Fruit fly (Drosophila melanogaster) whole organism, wandering third instar larva: ENCODE data around the gene CG42846.

ENCODE experiments used
- Abd-B ChIP-seq: fragments of >200 bp; optimal IDR thresholded peaks from 2 replicates; lab custom pipeline; 2017; ENCODE audit warnings: missing biosample characterization, missing genetic modification characterization
- CG32264 ChIP-seq: fragments of 200-800 bp; sonication (Bioruptor generic); optimal IDR thresholded peaks from 2 replicates; lab custom pipeline; 2016; ENCODE audit warnings: missing biosample characterization, missing genetic modification characterization
- CrebA ChIP-seq: fragments of 200-800 bp; sonication (Bioruptor generic); optimal IDR thresholded peaks from 2 replicates; lab custom pipeline; 2016; ENCODE audit warnings: missing biosample characterization, mild to moderate bottlenecking, missing genetic modification characterization, borderline replicate concordance
- Dfd ChIP-seq: fragments of >200 bp; optimal IDR thresholded peaks from 2 replicates; lab custom pipeline; 2017; ENCODE audit warnings: missing biosample characterization, missing genetic modification characterization
- Dif ChIP-seq: fragments of 200-275, 200-300 bp; sonication (Bioruptor generic); optimal IDR thresholded peaks from 2 replicates; lab custom pipeline; 2018; ENCODE audit warnings: missing biosample characterization, missing genetic modification characterization; ENCODE audit not compliant: partially characterized antibody
- GATAd ChIP-seq: sonication (Bioruptor generic); optimal IDR thresholded peaks from 2 replicates; lab custom pipeline; 2016; ENCODE audit warnings: missing biosample characterization, missing genetic modification characterization
- HLH106 ChIP-seq: fragments of 200-800 bp; optimal IDR thresholded peaks from 3 replicates; lab custom pipeline; 2019; ENCODE audit warnings: missing biosample characterization, mild to moderate bottlenecking, missing genetic modification characterization, moderate library complexity
- Hnf4 ChIP-seq: fragments of 200-800 bp; sonication (Bioruptor generic); optimal IDR thresholded peaks from 2 replicates; lab custom pipeline; 2016; ENCODE audit warnings: missing biosample characterization, mild to moderate bottlenecking, missing genetic modification characterization
- Hr78 ChIP-seq: fragments of >200 bp; optimal IDR thresholded peaks from 2 replicates; lab custom pipeline; 2017; ENCODE audit warnings: missing biosample characterization, missing genetic modification characterization
- Hr83 ChIP-seq: fragments of 200-300 bp; sonication (Bioruptor generic); optimal IDR thresholded peaks from 2 replicates; lab custom pipeline; 2016; ENCODE audit warnings: missing biosample characterization, mild to moderate bottlenecking, missing genetic modification characterization, moderate library complexity; ENCODE audit not compliant: poor library complexity, severe bottlenecking
- Jra ChIP-seq: sonication (Bioruptor generic); optimal IDR thresholded peaks from 2 replicates; lab custom pipeline; 2016; ENCODE audit warnings: missing biosample characterization, missing genetic modification characterization
- Mio ChIP-seq: sonication (Bioruptor generic); optimal IDR thresholded peaks from 2 replicates; lab custom pipeline; 2016; ENCODE audit warnings: missing biosample characterization, missing genetic modification characterization
- Myc ChIP-seq: fragments of >200 bp; optimal IDR thresholded peaks from 2 replicates; lab custom pipeline; 2017
- N ChIP-seq: fragments of >200 bp; optimal IDR thresholded peaks from 2 replicates; lab custom pipeline; 2018; ENCODE audit warnings: missing biosample characterization, missing external identifiers, missing genetic modification characterization
- OdsH ChIP-seq: fragments of 200-800 bp; sonication (Bioruptor generic); optimal IDR thresholded peaks from 2 replicates; lab custom pipeline; 2016; ENCODE audit warnings: missing biosample characterization, mild to moderate bottlenecking, missing genetic modification characterization
- Rel ChIP-seq, 2 experiments: fragments of 200-800 bp; sonication (Bioruptor generic) in 1 of 2; optimal IDR thresholded peaks; 2 replicates in 1 of 2; 3 replicates in 1 of 2; lab custom pipeline; 2016 to 2019; ENCODE audit warnings: mild to moderate bottlenecking in 2 of 2, missing biosample characterization in 2 of 2, missing genetic modification characterization in 2 of 2, moderate library complexity in 1 of 2
- Sp1 ChIP-seq: fragments of 200-800 bp; sonication (Bioruptor generic); optimal IDR thresholded peaks from 3 replicates; lab custom pipeline; 2019; ENCODE audit warnings: missing biosample characterization, mild to moderate bottlenecking, missing genetic modification characterization, moderate library complexity
- Vsx2 ChIP-seq: fragments of 200-300, 225-300 bp; sonication (Bioruptor generic); optimal IDR thresholded peaks from 2 replicates; lab custom pipeline; 2018; ENCODE audit warnings: missing biosample characterization, missing genetic modification characterization; ENCODE audit not compliant: partially characterized antibody
- br ChIP-seq: fragments of 200-800 bp; sonication (Bioruptor generic); optimal IDR thresholded peaks from 2 replicates; lab custom pipeline; 2016; ENCODE audit warnings: missing biosample characterization, missing genetic modification characterization
- brk ChIP-seq: fragments of 200-800 bp; sonication (Bioruptor generic); optimal IDR thresholded peaks from 2 replicates; lab custom pipeline; 2016; ENCODE audit warnings: missing biosample characterization, mild to moderate bottlenecking, missing genetic modification characterization
- dl ChIP-seq, 2 experiments: fragments of 175-275, 200-275 bp in 1 of 2; fragments of 200-275 bp in 1 of 2; sonication (Bioruptor generic); optimal IDR thresholded peaks; lab custom pipeline; 2018; ENCODE audit warnings: mild to moderate bottlenecking in 2 of 2, missing biosample characterization in 2 of 2, missing genetic modification characterization in 2 of 2, moderate library complexity in 2 of 2; ENCODE audit not compliant: partially characterized antibody in 2 of 2, insufficient read depth in 1 of 2
- dmrt93B ChIP-seq: fragments of 200-800 bp; sonication (Bioruptor generic); optimal IDR thresholded peaks from 2 replicates; lab custom pipeline; 2018; ENCODE audit warnings: missing biosample characterization, mild to moderate bottlenecking, missing genetic modification characterization
- dsf ChIP-seq: sonication (Bioruptor generic); optimal IDR thresholded peaks from 2 replicates; lab custom pipeline; 2016; ENCODE audit warnings: missing biosample characterization, missing genetic modification characterization, borderline replicate concordance
- ey ChIP-seq: fragments of 200-800 bp; sonication (Bioruptor generic); optimal IDR thresholded peaks from 2 replicates; lab custom pipeline; 2016; ENCODE audit warnings: missing biosample characterization, missing genetic modification characterization
- foxo ChIP-seq, 2 experiments: fragments of 200-800 bp; sonication (Bioruptor generic); optimal IDR thresholded peaks; 2 replicates in 1 of 2; 3 replicates in 1 of 2; lab custom pipeline; 2016 to 2017; ENCODE audit warnings: missing biosample characterization in 2 of 2, missing genetic modification characterization in 2 of 2
- fru ChIP-seq: fragments of 200-800 bp; sonication (Bioruptor generic); optimal IDR thresholded peaks from 3 replicates; lab custom pipeline; 2016; ENCODE audit warnings: missing biosample characterization, mild to moderate bottlenecking, missing genetic modification characterization
- h ChIP-seq: fragments of 200-800 bp; sonication (Bioruptor generic); optimal IDR thresholded peaks from 3 replicates; lab custom pipeline; 2016; ENCODE audit warnings: missing biosample characterization, mild to moderate bottlenecking, missing genetic modification characterization
- jim ChIP-seq: fragments of 175-275, 200-325 bp; sonication (Bioruptor generic); optimal IDR thresholded peaks from 2 replicates; lab custom pipeline; 2016; ENCODE audit warnings: missing biosample characterization, mild to moderate bottlenecking, missing genetic modification characterization
- lola ChIP-seq: fragments of >200 bp; optimal IDR thresholded peaks from 2 replicates; lab custom pipeline; 2017; ENCODE audit warnings: missing biosample characterization, missing genetic modification characterization
- pan ChIP-seq: fragments of >200 bp; optimal IDR thresholded peaks from 2 replicates; lab custom pipeline; 2017
- psq ChIP-seq: fragments of 200-800 bp; sonication (Bioruptor generic); optimal IDR thresholded peaks from 3 replicates; lab custom pipeline; 2017; ENCODE audit warnings: missing biosample characterization, mild to moderate bottlenecking, missing genetic modification characterization, moderate library complexity
- rgr ChIP-seq: fragments of 200-800 bp; sonication (Bioruptor generic); optimal IDR thresholded peaks from 3 replicates; lab custom pipeline; 2016; ENCODE audit warnings: missing biosample characterization, mild to moderate bottlenecking, missing genetic modification characterization
- sv ChIP-seq: fragments of 200-800 bp; sonication (Bioruptor generic); optimal IDR thresholded peaks from 3 replicates; lab custom pipeline; 2016; ENCODE audit warnings: missing biosample characterization, missing genetic modification characterization
- usp ChIP-seq: fragments of >200 bp; optimal IDR thresholded peaks from 2 replicates; lab custom pipeline; 2017; ENCODE audit warnings: missing biosample characterization, missing genetic modification characterization

CG42846 gene

DNA sequence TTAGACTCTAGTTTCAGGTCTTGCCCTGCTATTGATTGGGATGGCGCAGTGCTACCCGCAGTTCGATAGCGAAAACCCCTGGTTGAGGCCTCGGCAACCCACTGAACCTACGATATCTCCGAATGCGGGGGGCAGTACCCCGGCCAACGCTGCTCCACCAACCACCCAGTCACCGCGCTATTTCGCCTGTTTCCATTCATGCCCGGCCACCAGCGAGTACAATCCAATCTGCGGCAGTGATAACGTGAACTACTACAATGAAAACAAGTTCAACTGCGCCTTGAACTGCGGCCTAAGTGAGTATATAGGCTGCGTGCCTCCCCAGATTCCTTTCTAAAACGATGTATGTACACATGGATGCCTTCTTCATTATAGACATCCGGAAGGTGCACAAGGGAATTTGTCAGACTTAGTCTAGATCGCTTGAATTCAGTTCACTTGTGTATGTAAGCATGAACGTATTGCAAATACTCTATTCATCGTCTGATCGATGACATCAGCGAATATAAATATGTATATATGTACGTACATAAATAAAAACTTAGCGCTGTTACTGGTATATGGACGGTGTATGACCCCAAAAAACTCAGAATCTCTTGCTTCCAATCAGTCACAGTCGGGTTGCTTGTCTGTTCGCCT, 13.8 kb downstream of the CG42846 start, which contains the start of gene CG13877:
CG13877 (plus strand) TSS at position 589 of the 639 bp plus-strand sequence.
- TF ChIP-seq Hr78, result no peak
- TF ChIP-seq OdsH, result no peak
- TF ChIP-seq Sp1 (GFP tag; lab: Kevin White, UChicago), result no peak
- TF ChIP-seq N (GFP tag; lab: Kevin White, UChicago), result no peak
- no peak for TF ChIP-seq Abd-B (GFP tag; lab: Kevin White, UChicago)
- TF ChIP-seq pan (lab: Kevin White, UChicago), result no peak
- no peak for TF ChIP-seq dl (GFP tag; optimal IDR thresholded peaks at IDR 0.05; lab: Kevin White, UChicago; ENCODE audit: insufficient read depth in 1 of 2, partially characterized antibody in 2 of 2)

DNA sequence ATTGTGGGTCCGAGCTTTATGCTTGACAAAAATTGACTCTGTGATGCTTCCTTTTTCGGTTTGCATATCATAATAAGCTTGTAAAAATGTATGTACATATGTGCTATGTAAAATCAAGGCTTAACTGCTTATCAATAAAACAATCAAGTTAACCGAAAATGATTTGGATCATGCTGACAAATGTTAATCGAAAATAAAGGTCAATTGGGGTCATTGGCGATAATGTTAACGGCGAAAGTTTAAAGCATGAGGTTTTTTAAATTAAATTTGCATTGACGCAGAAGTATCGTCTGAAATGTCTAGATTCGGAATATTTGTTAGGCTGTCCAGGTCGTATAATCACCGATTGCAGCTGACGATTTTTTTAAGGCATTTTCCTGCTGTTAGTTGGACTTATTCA, 15.1 kb downstream of the CG42846 start, which contains the start of gene Kaz1-ORFB:
Kaz1-ORFB (plus strand) TSS at position 301 of the 400 bp plus-strand sequence.
- TF ChIP-seq Hr78 (no peak), Sp1 (GFP tag; lab: Kevin White, UChicago) (no peak), Dfd (GFP tag; lab: Kevin White, UChicago) (no peak), Myc (lab: Kevin White, UChicago) (no peak), OdsH (no peak), br (no peak), ey (GFP tag; lab: Kevin White, UChicago) (no peak), h (no peak), CG32264 (GFP tag; lab: Kevin White, UChicago) (no peak), Hnf4 (GFP tag; lab: Kevin White, UChicago) (no peak), pan (lab: Kevin White, UChicago) (no peak), brk (GFP tag; lab: Kevin White, UChicago) (no peak), sv (GFP tag; lab: Kevin White, UChicago) (no peak), dmrt93B (no peak), jim (GFP tag; lab: Kevin White, UChicago) (no peak), dl (GFP tag; optimal IDR thresholded peaks at IDR 0.05; lab: Kevin White, UChicago; ENCODE audit: insufficient read depth in 1 of 2, partially characterized antibody in 2 of 2) (no peak), lola (no peak), GATAd (GFP tag; lab: Kevin White, UChicago) (no peak)

DNA sequence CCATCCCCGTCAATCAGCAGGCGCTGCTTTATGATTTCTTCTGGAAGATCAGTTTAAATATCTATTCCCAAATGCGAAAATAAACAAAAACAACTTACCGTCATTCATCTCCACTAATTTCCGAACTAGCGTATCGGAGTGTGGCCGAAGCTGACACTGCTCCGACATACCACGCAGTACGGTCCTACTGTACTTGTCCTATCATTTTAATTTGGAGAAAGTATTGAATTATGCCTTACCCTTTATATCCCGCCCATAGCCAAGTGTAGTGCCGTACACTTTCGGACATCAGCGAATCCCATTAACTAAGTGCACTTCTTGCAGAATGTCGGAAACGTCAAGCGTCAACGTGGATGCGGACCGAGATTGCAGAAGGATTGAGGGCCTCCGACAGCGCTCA, 18.9 kb downstream of the CG42846 start, which contains the start of the genes thoc7 and Dis3l2:
thoc7 (minus strand) TSS at position 168 of the 400 bp plus-strand sequence.
Dis3l2 (plus strand) TSS at position 190 of the 400 bp plus-strand sequence.
- TF ChIP-seq jim (GFP tag; lab: Kevin White, UChicago) (no peak), Vsx2 (GFP tag; lab: Kevin White, UChicago) (no peak), Abd-B (GFP tag; lab: Kevin White, UChicago) (no peak), pan (lab: Kevin White, UChicago) (no peak), GATAd (GFP tag; lab: Kevin White, UChicago) (no peak), Hr78 (no peak), CG32264 (GFP tag; lab: Kevin White, UChicago) (no peak), N (GFP tag; lab: Kevin White, UChicago) (no peak), lola (no peak), usp (GFP tag; lab: Kevin White, UChicago) (no peak), dl (GFP tag; optimal IDR thresholded peaks at IDR 0.05; lab: Kevin White, UChicago; ENCODE audit: insufficient read depth in 1 of 2, partially characterized antibody in 2 of 2) (no peak), Jra (GFP tag; lab: Kevin White, UChicago) (no peak)
- TF ChIP-seq, all 38 proteins: peak for 0

DNA sequence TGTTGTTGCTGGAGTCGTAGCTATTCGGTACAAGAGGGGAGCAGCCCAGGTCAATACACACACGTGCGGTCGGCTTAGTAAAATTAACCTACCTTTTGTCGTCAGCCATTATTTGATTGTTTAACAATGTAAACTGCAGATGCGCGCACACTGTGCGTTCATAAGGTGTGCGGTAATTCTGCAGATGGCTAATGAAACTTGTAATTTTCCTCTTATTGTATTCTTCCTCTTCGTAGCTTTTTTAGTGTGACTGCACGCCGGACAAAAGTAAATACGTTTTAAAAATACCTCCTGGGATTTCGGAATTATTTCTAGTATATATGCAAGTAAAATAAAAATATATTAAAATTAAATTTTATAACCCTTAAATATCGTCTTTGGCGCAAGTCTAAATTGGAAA, 20.2 kb downstream of the CG42846 start, which contains the start of gene Prp4k:
Prp4k (minus strand) TSS at position 258 of the 400 bp plus-strand sequence.
- TF ChIP-seq Rel (GFP tag; optimal IDR thresholded peaks at IDR 0.05; lab: Kevin White, UChicago) (no peak), Rel (tag; optimal IDR thresholded peaks at IDR 0.05; lab: Kevin White, UChicago) (peak; percentile 30), CG32264 (GFP tag; lab: Kevin White, UChicago) (no peak), psq (peak; percentile 21)

DNA sequence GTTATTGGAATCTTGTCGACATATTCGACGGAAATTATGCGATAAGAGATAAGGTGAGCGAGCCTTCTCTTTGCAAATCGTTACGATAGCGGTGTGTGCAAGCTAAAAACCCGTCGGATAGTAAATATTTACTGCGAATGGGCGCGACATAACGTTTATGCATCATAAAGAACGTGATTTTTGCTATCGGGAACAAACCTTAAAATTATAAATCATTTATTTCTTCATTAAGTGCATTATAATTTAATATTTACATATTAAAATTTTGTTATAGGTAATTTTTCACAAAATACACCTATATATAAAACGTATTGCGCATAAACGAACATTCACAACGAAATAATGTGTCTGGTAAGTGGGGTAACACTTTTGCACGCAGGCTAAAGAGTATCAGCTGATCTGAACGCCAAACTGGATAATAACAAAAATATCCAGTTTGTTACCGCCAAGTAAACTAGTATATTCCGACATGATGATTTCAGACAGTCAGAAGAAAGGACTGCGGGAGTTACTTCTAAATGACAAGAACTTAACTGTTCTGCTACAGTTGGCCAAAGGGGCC, 25.6 kb downstream of the CG42846 start, which contains the start of the genes Gk1 and CG13876:
Gk1 (minus strand) TSS at position 122 of the 562 bp plus-strand sequence.
CG13876 (plus strand) TSS at position 412 of the 562 bp plus-strand sequence.
- no peak for TF ChIP-seq usp (GFP tag; lab: Kevin White, UChicago)
- peak; percentile 84 for TF ChIP-seq ey (GFP tag; lab: Kevin White, UChicago)
- TF ChIP-seq CrebA, result no peak
- TF ChIP-seq CG32264 (GFP tag; lab: Kevin White, UChicago), result peak; percentile 52
- TF ChIP-seq rgr, result peak; percentile 97
- TF ChIP-seq Myc (lab: Kevin White, UChicago), result peak; percentile 6
- no peak for TF ChIP-seq Abd-B (GFP tag; lab: Kevin White, UChicago)
- TF ChIP-seq Hnf4 (GFP tag; lab: Kevin White, UChicago), result peak; percentile 81
- peak; percentile 77 for TF ChIP-seq Jra (GFP tag; lab: Kevin White, UChicago)
- TF ChIP-seq Dif (GFP tag; lab: Kevin White, UChicago), result no peak
- peak; percentile 73 for TF ChIP-seq sv (GFP tag; lab: Kevin White, UChicago)
- no peak for TF ChIP-seq dmrt93B
- TF ChIP-seq jim (GFP tag; lab: Kevin White, UChicago), result no peak
- no peak for TF ChIP-seq dl (GFP tag; optimal IDR thresholded peaks at IDR 0.05; lab: Kevin White, UChicago; ENCODE audit: insufficient read depth in 1 of 2, partially characterized antibody in 2 of 2)
- TF ChIP-seq HLH106 (tag; lab: Kevin White, UChicago), result peak; percentile 98
- no peak for TF ChIP-seq br
- TF ChIP-seq dsf (GFP tag; lab: Kevin White, UChicago), result peak; percentile 51
- peak; percentile 95 for TF ChIP-seq fru
- TF ChIP-seq Vsx2 (GFP tag; lab: Kevin White, UChicago), result no peak
- TF ChIP-seq psq, result peak; percentile 91
- peak; percentile 94 for TF ChIP-seq h
- peak in 1 of 2 experiments; percentile 97 for TF ChIP-seq foxo (GFP tag; optimal IDR thresholded peaks at IDR 0.05; lab: Kevin White, UChicago)
- TF ChIP-seq Mio, result no peak
- peak; percentile 76 for TF ChIP-seq Rel (GFP tag; optimal IDR thresholded peaks at IDR 0.05; lab: Kevin White, UChicago)
- peak; percentile 90 for TF ChIP-seq Rel (tag; optimal IDR thresholded peaks at IDR 0.05; lab: Kevin White, UChicago)
- TF ChIP-seq Hr83 (GFP tag; lab: Kevin White, UChicago), result peak; percentile 21
- TF ChIP-seq Dfd (GFP tag; lab: Kevin White, UChicago), result no peak
